Worm (Caenorhabditis elegans): ENCODE measurements around the gene sri-24.

DNA sequence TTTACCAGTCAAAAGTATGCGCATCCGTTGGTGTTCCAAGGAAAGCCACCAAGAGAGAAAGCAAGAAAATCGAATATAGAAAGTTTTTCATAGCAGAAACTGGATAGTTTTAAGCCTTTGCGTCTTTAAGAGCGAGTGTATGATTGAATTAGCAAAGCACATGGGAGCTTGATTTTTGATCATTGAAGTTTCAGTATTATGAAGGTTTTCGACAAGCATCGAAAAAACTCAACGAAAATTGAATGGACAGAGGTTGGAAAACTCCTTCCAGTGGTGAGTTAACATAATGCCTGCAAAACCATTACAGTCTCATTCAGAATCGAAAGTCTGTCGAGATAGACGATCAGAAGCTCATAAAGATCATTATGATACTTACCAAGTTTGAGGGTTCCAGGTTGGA, 18.1 kb upstream of the sri-24 start, which contains the start of gene Y75B12B.13:
- TF ChIP-seq him-1 (tag; optimal IDR thresholded peaks at IDR 0.05) (no peak), dao-5 (tag; optimal IDR thresholded peaks at IDR 0.05) (no peak)
